Fruit fly (Drosophila melanogaster): ENCODE measurements around the gene se.

DNA sequence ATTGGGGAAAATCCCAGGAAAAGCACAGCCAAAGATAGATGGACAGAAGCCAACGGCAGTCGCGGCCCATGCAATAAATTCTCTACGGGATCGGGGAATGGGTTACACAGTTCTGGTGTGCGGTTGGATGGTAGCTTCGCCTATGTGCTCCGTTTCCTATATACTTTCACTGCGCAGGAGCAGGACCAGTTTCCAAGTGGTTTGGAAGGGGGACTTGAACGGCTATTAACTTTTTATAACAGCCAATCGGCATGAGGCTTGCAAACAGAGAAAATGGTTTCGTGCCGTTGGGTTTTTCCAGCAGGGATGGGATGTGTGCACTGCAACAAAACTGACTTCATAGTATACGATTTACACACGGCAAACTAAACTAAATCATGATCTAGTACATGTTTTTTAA, 18.0 kb downstream of the se start:
- no peak for TF ChIP-seq Sin3A (optimal IDR thresholded peaks at IDR 0.05)
- no peak for TF ChIP-seq insv (optimal IDR thresholded peaks at IDR 0.05)
- TF ChIP-seq Myc (optimal IDR thresholded peaks at IDR 0.05) = no peak
